Fruit fly (Drosophila melanogaster) whole organism, embryonic: ENCODE results near the gene MSAmiP.
A peak's percentile ranks its signal among the peaks of the same experiment; 100 is the strongest.

Experiments
- Bgb ChIP-seq: fragments of 200-800 bp; sonication (Bioruptor generic); IDR thresholded peaks from 2 replicates; pipeline ENCODE4 v1.3.6; 2022; ENCODE audit warnings: missing biosample characterization, missing genetic modification characterization; ENCODE audit not compliant: partially characterized antibody
- CG10321 ChIP-seq: fragments of 200-800 bp; sonication (Bioruptor generic); IDR thresholded peaks from 2 replicates; pipeline ENCODE4 v1.3.6; 2022; ENCODE audit warnings: missing biosample characterization, missing genetic modification characterization
- CG12744 ChIP-seq: fragments of 200-800 bp; sonication (Bioruptor generic); optimal IDR thresholded peaks from 2 replicates; lab custom pipeline; 2016; ENCODE audit warnings: missing biosample characterization, missing genetic modification characterization
- CG14050 ChIP-seq: fragments of 200-800 bp; sonication (Bioruptor generic); IDR thresholded peaks from 3 replicates; pipeline ENCODE4 v1.3.6; 2022; ENCODE audit warnings: missing biosample characterization, missing genetic modification characterization
- CG14860 ChIP-seq: fragments of 200-800 bp; sonication (Bioruptor generic); IDR thresholded peaks from 3 replicates; pipeline ENCODE4 v1.3.6; 2022; ENCODE audit warnings: missing biosample characterization, missing genetic modification characterization; ENCODE audit not compliant: partially characterized antibody
- CG15479 ChIP-seq: fragments of 200-800 bp; sonication (Bioruptor generic); optimal IDR thresholded peaks from 3 replicates; lab custom pipeline; 2019; ENCODE audit warnings: missing biosample characterization, mild to moderate bottlenecking, missing genetic modification characterization, moderate library complexity
- CG32532 ChIP-seq: fragments of 200-800 bp; sonication (Bioruptor generic); IDR thresholded peaks from 2 replicates; pipeline ENCODE4 v1.3.6; 2022; ENCODE audit warnings: missing biosample characterization, missing genetic modification characterization
- CG6791 ChIP-seq: fragments of 200-800 bp; sonication (Bioruptor generic); IDR thresholded peaks from 3 replicates; pipeline ENCODE4 v1.3.6; 2022; ENCODE audit warnings: missing biosample characterization, missing genetic modification characterization; ENCODE audit not compliant: partially characterized antibody
- CG7556 ChIP-seq: fragments of 200-800 bp; sonication (Bioruptor generic); optimal IDR thresholded peaks from 2 replicates; lab custom pipeline; 2017; ENCODE audit warnings: missing biosample characterization, mild to moderate bottlenecking, missing genetic modification characterization
- CG7963 ChIP-seq: fragments of 200-800 bp; sonication (Bioruptor generic); IDR thresholded peaks from 3 replicates; pipeline ENCODE4 v1.3.6; 2022; ENCODE audit warnings: missing biosample characterization, missing genetic modification characterization; ENCODE audit not compliant: partially characterized antibody
- D19B ChIP-seq: fragments of 200-800 bp; sonication (Bioruptor generic); optimal IDR thresholded peaks from 2 replicates; lab custom pipeline; 2017; ENCODE audit warnings: missing biosample characterization, mild to moderate bottlenecking, missing genetic modification characterization
- Deaf1 ChIP-seq: fragments of 200-800 bp; optimal IDR thresholded peaks from 3 replicates; lab custom pipeline; 2019; ENCODE audit warnings: missing biosample characterization, mild to moderate bottlenecking, missing genetic modification characterization, moderate library complexity
- Dip2 ChIP-seq: fragments of 200-800 bp; sonication (Bioruptor generic); IDR thresholded peaks from 2 replicates; pipeline ENCODE4 v1.3.6; 2022; ENCODE audit warnings: missing biosample characterization, missing genetic modification characterization
- Ets65A ChIP-seq: fragments of 200-800 bp; sonication (Bioruptor generic); peaks from one replicate; lab custom pipeline; 2016; ENCODE audit warnings: missing biosample characterization, missing genetic modification characterization
- Ets97D ChIP-seq: fragments of 200-800 bp; sonication (Bioruptor generic); optimal IDR thresholded peaks from 3 replicates; lab custom pipeline; 2016; ENCODE audit warnings: missing biosample characterization, missing genetic modification characterization
- H15 ChIP-seq: fragments of 200-800 bp; sonication (Bioruptor generic); IDR thresholded peaks from 3 replicates; pipeline ENCODE4 v1.3.6; 2022; ENCODE audit warnings: missing biosample characterization, missing genetic modification characterization
- Hr39 ChIP-seq: fragments of >200 bp; optimal IDR thresholded peaks from 2 replicates; lab custom pipeline; 2017
- Hr51 ChIP-seq, 2 experiments: fragments of 200-800 bp; sonication (Bioruptor generic); optimal IDR thresholded peaks; 2 replicates in 1 of 2; 3 replicates in 1 of 2; lab custom pipeline; 2016 to 2018; ENCODE audit warnings: missing biosample characterization in 2 of 2, missing genetic modification characterization in 2 of 2, mild to moderate bottlenecking in 1 of 2, moderate library complexity in 1 of 2
- Rfx ChIP-seq: fragments of 200-800 bp; sonication (Bioruptor generic); IDR thresholded peaks from 2 replicates; pipeline ENCODE4 v1.3.6; 2022; ENCODE audit warnings: missing biosample characterization, missing genetic modification characterization
- Sry-β ChIP-seq: fragments of 200-800 bp; sonication (Bioruptor generic); optimal IDR thresholded peaks from 2 replicates; lab custom pipeline; 2018; ENCODE audit warnings: missing biosample characterization, mild to moderate bottlenecking, missing genetic modification characterization, moderate library complexity
- Stat92E ChIP-seq, 3 experiments: fragments of >200 bp in 2 of 3; fragments of 200-800 bp in 1 of 3; sonication (Bioruptor generic) in 1 of 3; optimal IDR thresholded peaks; 2 replicates each; lab custom pipeline; 2017 to 2019; ENCODE audit warnings: missing biosample characterization in 3 of 3, missing genetic modification characterization in 3 of 3, mild to moderate bottlenecking in 1 of 3, moderate library complexity in 1 of 3
- Trl ChIP-seq, 3 experiments: fragments of >200 bp in 2 of 3; fragments of 200-800 bp in 1 of 3; sonication (Bioruptor generic) in 1 of 3; optimal IDR thresholded peaks; 2 replicates in 1 of 3; 3 replicates in 2 of 3; lab custom pipeline; 2016 to 2017; ENCODE audit warnings: missing biosample characterization in 1 of 3, missing genetic modification characterization in 1 of 3
- amos ChIP-seq: fragments of 200-800 bp; sonication (Bioruptor generic); IDR thresholded peaks from 2 replicates; pipeline ENCODE4 v1.3.6; 2022; ENCODE audit warnings: missing biosample characterization, missing genetic modification characterization; ENCODE audit not compliant: partially characterized antibody
- ash1 ChIP-seq: fragments of 200-800 bp; sonication (Bioruptor generic); optimal IDR thresholded peaks from 2 replicates; lab custom pipeline; 2018; ENCODE audit warnings: missing biosample characterization, mild to moderate bottlenecking, missing genetic modification characterization
- cad ChIP-seq: fragments of >200 bp; optimal IDR thresholded peaks from 2 replicates; lab custom pipeline; 2017; ENCODE audit warnings: missing biosample characterization, missing genetic modification characterization
- ci ChIP-seq: fragments of 200-800 bp; sonication (Bioruptor generic); IDR thresholded peaks from 3 replicates; pipeline ENCODE4 v1.3.6; 2022; ENCODE audit warnings: missing biosample characterization, missing genetic modification characterization
- gsb-n ChIP-seq: fragments of 200-800 bp; sonication (Bioruptor generic); optimal IDR thresholded peaks from 3 replicates; lab custom pipeline; 2018; ENCODE audit warnings: missing biosample characterization, mild to moderate bottlenecking, missing genetic modification characterization
- hkb ChIP-seq, 2 experiments: fragments of 200-800 bp in 1 of 2; fragments of >200 bp in 1 of 2; sonication (Bioruptor generic) in 1 of 2; IDR thresholded peaks in 1 of 2; optimal IDR thresholded peaks in 1 of 2; 2 replicates each; pipeline versions ENCODE4 v1.3.6 to Lab custom; 2017 to 2022; ENCODE audit warnings: missing biosample characterization in 1 of 2, missing genetic modification characterization in 1 of 2
- kni ChIP-seq: fragments of 200-800 bp; sonication (Bioruptor generic); optimal IDR thresholded peaks from 3 replicates; lab custom pipeline; 2017; ENCODE audit warnings: mild to moderate bottlenecking, missing biosample characterization, missing genetic modification reagents, missing genetic modification characterization
- onecut ChIP-seq: fragments of 200-800 bp; sonication (Bioruptor generic); IDR thresholded peaks from 2 replicates; pipeline ENCODE4 v1.3.6; 2022; ENCODE audit warnings: missing biosample characterization, missing genetic modification characterization
- seq ChIP-seq: fragments of 200-800 bp; sonication (Bioruptor generic); IDR thresholded peaks from 2 replicates; pipeline ENCODE4 v1.3.6; 2022; ENCODE audit warnings: missing biosample characterization, missing genetic modification characterization
- sna ChIP-seq: fragments of 200-800 bp; sonication (Bioruptor generic); IDR thresholded peaks from 2 replicates; pipeline ENCODE4 v1.3.6; 2022; ENCODE audit warnings: missing biosample characterization, missing genetic modification characterization; ENCODE audit not compliant: partially characterized antibody
- sqz ChIP-seq: fragments of 200-800 bp; sonication (Bioruptor generic); optimal IDR thresholded peaks from 3 replicates; lab custom pipeline; 2018; ENCODE audit warnings: missing biosample characterization, mild to moderate bottlenecking, missing genetic modification characterization
- tgo ChIP-seq: fragments of 200-800 bp; sonication (Bioruptor generic); IDR thresholded peaks from 3 replicates; pipeline ENCODE4 v1.3.6; 2022; ENCODE audit warnings: missing biosample characterization, missing genetic modification characterization
- tio ChIP-seq: fragments of 200-800 bp; sonication (Bioruptor generic); optimal IDR thresholded peaks from 2 replicates; lab custom pipeline; 2017; ENCODE audit warnings: missing biosample characterization, missing genetic modification characterization, inconsistent platforms
- ttk ChIP-seq: fragments of 200-800 bp; sonication (Bioruptor generic); IDR thresholded peaks from 2 replicates; pipeline ENCODE4 v2.1.2; 2022; ENCODE audit warnings: missing biosample characterization, missing genetic modification characterization
- zf30C ChIP-seq: fragments of 200-800 bp; sonication (Bioruptor generic); optimal IDR thresholded peaks from 3 replicates; lab custom pipeline; 2018; ENCODE audit warnings: missing biosample characterization, mild to moderate bottlenecking, missing genetic modification characterization

The MSAmiP gene

DNA sequence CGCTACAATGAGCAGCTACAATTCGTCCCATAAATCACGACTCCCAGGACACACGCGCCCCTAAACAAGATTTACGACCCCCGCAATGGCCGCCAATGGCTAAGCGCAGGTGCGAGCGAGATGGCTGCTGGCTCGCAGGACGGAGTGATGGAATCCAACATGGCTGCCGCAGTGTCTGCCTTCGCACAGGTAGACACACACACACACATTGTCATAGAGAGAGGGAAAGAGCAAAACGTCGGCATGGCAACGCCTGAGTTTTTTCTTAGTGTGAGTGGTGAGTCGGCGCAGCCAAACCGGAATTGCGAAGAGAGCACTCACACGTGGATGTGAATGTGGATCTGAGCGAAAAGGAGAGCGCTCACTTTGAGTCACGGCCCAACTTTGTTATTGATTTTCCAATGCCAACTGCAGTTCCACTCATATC is 84.3 kb downstream of the MSAmiP start (continued):
- peak in 1 of 2 experiments; percentile 4 for TF ChIP-seq Hr51 (GFP tag; optimal IDR thresholded peaks at IDR 0.05; lab: Kevin White, UChicago)
- no peak for TF ChIP-seq D19B (GFP tag; lab: Kevin White, UChicago)
- TF ChIP-seq hkb (optimal IDR thresholded peaks at IDR 0.05; lab: Kevin White, UChicago) = no peak
- 0 out of 2 replicates have a peak, but pooled peaks have one; percentile 27 for TF ChIP-seq hkb (GFP tag; IDR thresholded peaks at IDR 0.05; lab: Robert Waterston, UW)
- peak; percentile 94 for TF ChIP-seq seq (GFP tag; lab: Robert Waterston, UW)
- peak; percentile 52; the same call in 2 of the 3 replicates for TF ChIP-seq CG6791
- peak; percentile 95 for TF ChIP-seq CG10321 (GFP tag; lab: Robert Waterston, UW)
- TF ChIP-seq tio (GFP tag; lab: Kevin White, UChicago) = no peak
- peak; percentile 39; the same call in 1 of the 2 replicates for TF ChIP-seq CG32532 (GFP tag; lab: Robert Waterston, UW)
- TF ChIP-seq tgo (GFP tag; lab: Robert Waterston, UW) = no peak
- TF ChIP-seq sqz (GFP tag; lab: Kevin White, UChicago) = peak; percentile 58
- TF ChIP-seq CG7963 (GFP tag; lab: Robert Waterston, UW) = 0 out of 3 replicates have a peak, but pooled peaks have one; percentile 32
- TF ChIP-seq onecut (GFP tag; lab: Robert Waterston, UW) = peak; percentile 97
- 0 out of 3 replicates have a peak, but pooled peaks have one; percentile 38 for TF ChIP-seq ci (GFP tag; lab: Robert Waterston, UW)
- TF ChIP-seq gsb-n (tag; lab: Kevin White, UChicago) = peak; percentile 50
- TF ChIP-seq zf30C (GFP tag; lab: Kevin White, UChicago) = peak; percentile 43
- TF ChIP-seq ash1 (GFP tag; lab: Kevin White, UChicago) = peak; percentile 85
- TF ChIP-seq Rfx = peak; percentile 87
- TF ChIP-seq Stat92E (GFP tag; optimal IDR thresholded peaks at IDR 0.05; lab: Kevin White, UChicago) = peak in 1 of 3 experiments; percentile 1
- no peak for TF ChIP-seq CG7556
- TF ChIP-seq ttk (GFP tag; lab: Robert Waterston, UW) = peak; percentile 28; the same call in 1 of the 2 replicates
- no peak; the same call in 1 of the 2 replicates for TF ChIP-seq amos (GFP tag; lab: Robert Waterston, UW)
- TF ChIP-seq sna (GFP tag; lab: Robert Waterston, UW) = 0 out of 2 replicates have a peak, but pooled peaks have one; percentile 38
- no peak for TF ChIP-seq CG14860
- TF ChIP-seq CG14050 (GFP tag; lab: Robert Waterston, UW) = no peak
- peak; percentile 35; the same call in 1 of the 2 replicates for TF ChIP-seq Bgb (GFP tag; lab: Robert Waterston, UW)
- TF ChIP-seq Ets97D (GFP tag; lab: Kevin White, UChicago) = no peak
- TF ChIP-seq Trl (optimal IDR thresholded peaks at IDR 0.05; lab: Kevin White, UChicago) = peak; percentile 60 to 68
- TF ChIP-seq Trl (GFP tag; optimal IDR thresholded peaks at IDR 0.05; lab: Kevin White, UChicago) = no peak
- no peak for TF ChIP-seq Dip2
- peak; percentile 44 for TF ChIP-seq CG12744 (GFP tag; lab: Kevin White, UChicago)
- TF ChIP-seq kni (GFP tag; lab: Kevin White, UChicago) = peak; percentile 95
- TF ChIP-seq Deaf1 (tag; lab: Kevin White, UChicago) = peak; percentile 40
- TF ChIP-seq Hr39 (lab: Kevin White, UChicago) = no peak
- 0 out of 3 replicates have a peak, but pooled peaks have one; percentile 17 for TF ChIP-seq H15 (GFP tag; lab: Robert Waterston, UW)

DNA sequence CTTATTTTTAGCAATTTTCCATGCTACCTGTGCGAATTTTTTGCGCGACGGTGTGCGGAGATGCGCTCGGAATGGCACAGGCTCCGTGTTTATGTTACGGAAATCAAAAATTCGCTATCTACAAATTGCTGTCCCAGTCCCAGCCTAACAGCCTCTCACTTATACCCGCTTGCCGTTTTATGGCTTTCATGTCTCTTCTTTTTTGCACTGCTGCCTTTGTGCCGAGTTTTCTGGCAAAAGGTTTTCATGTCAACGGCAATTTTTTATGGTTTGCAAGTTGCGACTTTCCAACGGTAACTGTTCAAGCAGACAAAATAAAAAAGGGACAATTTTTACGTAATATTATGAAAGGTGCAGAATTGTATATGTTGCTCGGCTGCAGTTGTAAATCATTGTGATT is 85.2 kb downstream of the MSAmiP start:
- TF ChIP-seq Ets65A (peak; percentile 69), Sry-β (GFP tag; lab: Kevin White, UChicago) (no peak), CG15479 (GFP tag; lab: Kevin White, UChicago) (peak; percentile 68), cad (GFP tag; lab: Kevin White, UChicago) (peak; percentile 76)
